Fruit fly (Drosophila melanogaster) whole organism, embryonic: Measurements from ENCODE around the gene CG32700.
A peak's percentile ranks its signal among the peaks of the same experiment; 100 is the strongest.

ENCODE experiments used
- Awh ChIP-seq: fragments of 200-800 bp; sonication (Bioruptor generic); IDR thresholded peaks from 2 replicates; pipeline ENCODE4, ENCODE4 v1.3.6; 2022; ENCODE audit warnings: missing biosample characterization, missing genetic modification characterization
- CG10366 ChIP-seq: fragments of 200-800 bp; sonication (Bioruptor generic); IDR thresholded peaks from 2 replicates; pipeline ENCODE4 v1.3.6; 2022; ENCODE audit warnings: missing biosample characterization, missing genetic modification characterization
- CG11695 ChIP-seq: fragments of 200-800 bp; sonication (Bioruptor generic); IDR thresholded peaks from 3 replicates; pipeline ENCODE4 v1.3.6; 2022; ENCODE audit warnings: missing biosample characterization, missing genetic modification characterization
- CG12104 ChIP-seq: fragments of 200-800 bp; sonication (Bioruptor generic); optimal IDR thresholded peaks from 3 replicates; lab custom pipeline; 2016; ENCODE audit warnings: missing biosample characterization, missing genetic modification characterization
- CG12769 ChIP-seq: fragments of 200-800 bp; sonication (Bioruptor generic); optimal IDR thresholded peaks from 2 replicates; lab custom pipeline; 2019; ENCODE audit warnings: missing biosample characterization, mild to moderate bottlenecking, missing genetic modification characterization, moderate library complexity
- CG14441 ChIP-seq: fragments of 200-800 bp; sonication (Bioruptor generic); IDR thresholded peaks from 2 replicates; pipeline ENCODE4 v1.3.6; 2022; ENCODE audit warnings: missing biosample characterization, missing genetic modification characterization
- CG14667 ChIP-seq: fragments of 200-800 bp; sonication (Bioruptor generic); IDR thresholded peaks from 2 replicates; pipeline ENCODE4 v1.3.6; 2022; ENCODE audit warnings: missing biosample characterization, missing genetic modification characterization
- CG15601 ChIP-seq: fragments of 200-800 bp; sonication (Bioruptor generic); optimal IDR thresholded peaks from 3 replicates; lab custom pipeline; 2019; ENCODE audit warnings: missing biosample characterization, mild to moderate bottlenecking, missing genetic modification characterization, moderate library complexity
- CG18764 ChIP-seq: fragments of 200-800 bp; sonication (Bioruptor generic); optimal IDR thresholded peaks from 3 replicates; lab custom pipeline; 2016; ENCODE audit warnings: missing biosample characterization, missing genetic modification characterization
- CG2120 ChIP-seq: fragments of 200-800 bp; sonication (Bioruptor generic); optimal IDR thresholded peaks from 3 replicates; lab custom pipeline; 2016; ENCODE audit warnings: missing biosample characterization, missing genetic modification characterization
- CG2199 ChIP-seq: fragments of 200-800 bp; sonication (Bioruptor generic); IDR thresholded peaks from 3 replicates; pipeline ENCODE4 v1.3.6; 2022; ENCODE audit warnings: missing biosample characterization, missing genetic modification characterization
- CG2712 ChIP-seq: fragments of 200-800 bp; optimal IDR thresholded peaks from 3 replicates; lab custom pipeline; 2019; ENCODE audit warnings: missing biosample characterization, mild to moderate bottlenecking, missing genetic modification characterization, moderate library complexity
- CG30403 ChIP-seq: fragments of 200-800 bp; sonication (Bioruptor generic); optimal IDR thresholded peaks from 3 replicates; lab custom pipeline; 2016; ENCODE audit warnings: missing biosample characterization, missing genetic modification characterization
- CG3726 ChIP-seq: fragments of 200-800 bp; sonication (Bioruptor generic); IDR thresholded peaks from 3 replicates; pipeline ENCODE4, ENCODE4 v1.3.6; 2022; ENCODE audit warnings: missing biosample characterization, missing genetic modification characterization
- CG3838 ChIP-seq: fragments of 200-800 bp; sonication (Bioruptor generic); optimal IDR thresholded peaks from 3 replicates; lab custom pipeline; 2016; ENCODE audit warnings: missing biosample characterization, missing genetic modification characterization
- CG4730 ChIP-seq: fragments of 200-800 bp; sonication (Bioruptor generic); IDR thresholded peaks from 2 replicates; pipeline ENCODE4 v1.3.6; 2022; ENCODE audit warnings: missing biosample characterization, missing genetic modification characterization
- CG6683 ChIP-seq: fragments of 200-800 bp; sonication (Bioruptor generic); optimal IDR thresholded peaks from 2 replicates; lab custom pipeline; 2017; ENCODE audit warnings: missing biosample characterization, mild to moderate bottlenecking, missing genetic modification characterization, missing genetic modification reagents
- CG8765 ChIP-seq: fragments of 200-800 bp; sonication (Bioruptor generic); IDR thresholded peaks from 2 replicates; pipeline ENCODE4 v1.3.6; 2022; ENCODE audit warnings: missing biosample characterization, missing genetic modification characterization
- CG9215 ChIP-seq: fragments of 200-800 bp; sonication (Bioruptor generic); IDR thresholded peaks from 2 replicates; pipeline ENCODE4 v1.3.6; 2022; ENCODE audit warnings: missing biosample characterization, missing genetic modification characterization
- CG9437 ChIP-seq: fragments of 200-800 bp; sonication (Bioruptor generic); optimal IDR thresholded peaks from 2 replicates; lab custom pipeline; 2018; ENCODE audit warnings: missing biosample characterization, mild to moderate bottlenecking, missing genetic modification characterization
- CG9876 ChIP-seq: fragments of 200-800 bp; sonication (Bioruptor generic); optimal IDR thresholded peaks from 2 replicates; lab custom pipeline; 2016; ENCODE audit warnings: missing biosample characterization, missing genetic modification characterization
- Dad ChIP-seq: fragments of 200-800 bp; sonication (Bioruptor generic); optimal IDR thresholded peaks from 3 replicates; lab custom pipeline; 2016; ENCODE audit warnings: missing biosample characterization, missing genetic modification characterization
- Dp ChIP-seq: fragments of 200-800 bp; sonication (Bioruptor generic); optimal IDR thresholded peaks from 2 replicates; lab custom pipeline; 2018; ENCODE audit warnings: missing biosample characterization, mild to moderate bottlenecking, missing genetic modification characterization, moderate library complexity
- Elba2 ChIP-seq: fragments of 200-800 bp; sonication (Bioruptor generic); optimal IDR thresholded peaks from 3 replicates; lab custom pipeline; 2016; ENCODE audit warnings: missing biosample characterization, missing genetic modification characterization
- HLH4C ChIP-seq: fragments of 200-800 bp; sonication (Bioruptor generic); IDR thresholded peaks from 3 replicates; pipeline ENCODE4 v1.3.6; 2022; ENCODE audit warnings: missing biosample characterization, missing genetic modification characterization; ENCODE audit not compliant: partially characterized antibody
- Hsf ChIP-seq: fragments of 200-800 bp; sonication (Bioruptor generic); optimal IDR thresholded peaks from 3 replicates; lab custom pipeline; 2016; ENCODE audit warnings: missing biosample characterization, missing genetic modification characterization
- Lpt ChIP-seq: fragments of >200 bp; optimal IDR thresholded peaks from 2 replicates; lab custom pipeline; 2018; ENCODE audit warnings: missing biosample characterization, missing genetic modification characterization
- Mad ChIP-seq: fragments of 200-800 bp; sonication (Bioruptor generic); optimal IDR thresholded peaks from 2 replicates; lab custom pipeline; 2016; ENCODE audit warnings: missing biosample characterization, missing genetic modification characterization
- Max ChIP-seq: fragments of 200-800 bp; sonication (Bioruptor generic); optimal IDR thresholded peaks from 2 replicates; lab custom pipeline; 2016; ENCODE audit warnings: missing biosample characterization, mild to moderate bottlenecking, missing genetic modification characterization
- Mrtf ChIP-seq: fragments of 200-800 bp; sonication (Bioruptor generic); IDR thresholded peaks from 3 replicates; pipeline ENCODE4 v1.3.6; 2022; ENCODE audit warnings: missing biosample characterization, missing genetic modification characterization
- Ravus ChIP-seq: fragments of 200-800 bp; sonication (Bioruptor generic); IDR thresholded peaks from 2 replicates; pipeline ENCODE4 v1.3.6; 2022; ENCODE audit warnings: missing biosample characterization, missing genetic modification characterization
- Sin3A ChIP-seq: fragments of >200 bp; optimal IDR thresholded peaks from 2 replicates; lab custom pipeline; 2018
- ase ChIP-seq: fragments of 200-800 bp; sonication (Bioruptor generic); IDR thresholded peaks from 3 replicates; pipeline ENCODE4 v1.3.6; 2022; ENCODE audit warnings: missing biosample characterization, missing genetic modification characterization
- cas ChIP-seq: fragments of 200-800 bp; sonication (Bioruptor generic); IDR thresholded peaks from 2 replicates; pipeline ENCODE4 v1.3.6; 2022; ENCODE audit warnings: missing biosample characterization, missing genetic modification characterization
- dpn ChIP-seq, 2 experiments: fragments of 200-800 bp; sonication (Bioruptor generic); optimal IDR thresholded peaks; 3 replicates each; lab custom pipeline; 2016; ENCODE audit warnings: missing biosample characterization in 2 of 2, missing genetic modification characterization in 2 of 2
- emc ChIP-seq: fragments of 200-800 bp; sonication (Bioruptor generic); optimal IDR thresholded peaks from 2 replicates; lab custom pipeline; 2016; ENCODE audit warnings: missing biosample characterization, missing genetic modification characterization
- gro ChIP-seq: fragments of 200-800 bp; sonication (Bioruptor generic); optimal IDR thresholded peaks from 2 replicates; lab custom pipeline; 2016; ENCODE audit warnings: missing biosample characterization, missing genetic modification characterization
- gsb ChIP-seq: fragments of 200-800 bp; sonication (Bioruptor generic); IDR thresholded peaks from 2 replicates; pipeline ENCODE4 v1.3.6; 2022; ENCODE audit warnings: missing biosample characterization, missing genetic modification characterization
- luna ChIP-seq: fragments of 200-800 bp; sonication (Bioruptor generic); optimal IDR thresholded peaks from 2 replicates; lab custom pipeline; 2016; ENCODE audit warnings: missing biosample characterization, missing genetic modification characterization
- maf-S ChIP-seq: fragments of 200-800 bp; sonication (Bioruptor generic); optimal IDR thresholded peaks from 2 replicates; lab custom pipeline; 2016; ENCODE audit warnings: missing biosample characterization, missing genetic modification characterization
- nerfin-1 ChIP-seq: fragments of 200-800 bp; sonication (Bioruptor generic); optimal IDR thresholded peaks from 3 replicates; lab custom pipeline; 2019; ENCODE audit warnings: missing biosample characterization, mild to moderate bottlenecking, missing genetic modification characterization, moderate library complexity
- odd ChIP-seq: fragments of 200-800 bp; sonication (Bioruptor generic); optimal IDR thresholded peaks from 2 replicates; lab custom pipeline; 2017; ENCODE audit warnings: missing biosample characterization, mild to moderate bottlenecking, missing genetic modification characterization
- pros ChIP-seq: fragments of 200-800 bp; sonication (Bioruptor generic); optimal IDR thresholded peaks from 3 replicates; lab custom pipeline; 2019; ENCODE audit warnings: missing biosample characterization, mild to moderate bottlenecking, missing genetic modification characterization, moderate library complexity
- shn ChIP-seq: fragments of 200-800 bp; sonication (Bioruptor generic); optimal IDR thresholded peaks from 3 replicates; lab custom pipeline; 2016; ENCODE audit warnings: missing biosample characterization, missing genetic modification characterization
- slbo ChIP-seq: fragments of 200-800 bp; sonication (Bioruptor generic); IDR thresholded peaks from 2 replicates; pipeline ENCODE4 v1.3.6; 2022; ENCODE audit warnings: missing biosample characterization, missing genetic modification characterization
- sqz ChIP-seq: fragments of 200-800 bp; sonication (Bioruptor generic); optimal IDR thresholded peaks from 3 replicates; lab custom pipeline; 2018; ENCODE audit warnings: missing biosample characterization, mild to moderate bottlenecking, missing genetic modification characterization
- tna ChIP-seq: fragments of 200-800 bp; sonication (Bioruptor generic); IDR thresholded peaks from 2 replicates; pipeline ENCODE4 v1.3.6; 2022; ENCODE audit warnings: missing biosample characterization, missing genetic modification characterization; ENCODE audit not compliant: partially characterized antibody
- toy ChIP-seq: fragments of 200-800 bp; sonication (Bioruptor generic); IDR thresholded peaks from 2 replicates; pipeline ENCODE4 v1.3.6; 2022; ENCODE audit warnings: missing biosample characterization, missing genetic modification characterization
- trh ChIP-seq: fragments of 200-800 bp; sonication (Bioruptor generic); optimal IDR thresholded peaks from 2 replicates; lab custom pipeline; 2016; ENCODE audit warnings: missing biosample characterization, missing genetic modification characterization
- ttk ChIP-seq: fragments of 200-800 bp; sonication (Bioruptor generic); IDR thresholded peaks from 2 replicates; pipeline ENCODE4 v2.1.2; 2022; ENCODE audit warnings: missing biosample characterization, missing genetic modification characterization
- vfl ChIP-seq: fragments of 200-800 bp; sonication (Bioruptor generic); optimal IDR thresholded peaks from 2 replicates; lab custom pipeline; 2016; ENCODE audit warnings: missing biosample characterization, missing genetic modification characterization

The CG32700 gene

dm6 chrX:9553545-9554320 lies 3.1 kb upstream of the CG32700 start (continued):
- no peak for TF ChIP-seq Lpt (GFP tag; lab: Kevin White, UChicago)
- TF ChIP-seq CG4730 (GFP tag; lab: Robert Waterston, UW), result peak; percentile 74
- peak; percentile 43 for TF ChIP-seq CG9876 (GFP tag; lab: Kevin White, UChicago)
- TF ChIP-seq trh (GFP tag; lab: Kevin White, UChicago), result peak; percentile 77
- TF ChIP-seq emc (GFP tag; lab: Kevin White, UChicago), result peak; percentile 33
- peak; percentile 89 for TF ChIP-seq Max
- TF ChIP-seq Hsf, result peak; percentile 84
- TF ChIP-seq ttk (GFP tag; lab: Robert Waterston, UW), result peak; percentile 85
- peak; percentile 83 for TF ChIP-seq Mad
- TF ChIP-seq CG14441 (GFP tag; lab: Robert Waterston, UW), result peak; percentile 83
- peak; percentile 91 for TF ChIP-seq CG11695 (GFP tag; lab: Robert Waterston, UW)
- TF ChIP-seq CG3838 (GFP tag; lab: Kevin White, UChicago), result peak; percentile 3
- TF ChIP-seq gro (GFP tag; lab: Kevin White, UChicago), result peak; percentile 55
- TF ChIP-seq CG3726 (GFP tag; lab: Robert Waterston, UW), result peak; percentile 72; the same call in 2 of the 3 replicates
- peak; percentile 80 for TF ChIP-seq CG14667
- TF ChIP-seq shn (GFP tag; lab: Kevin White, UChicago), result peak; percentile 56
- peak; percentile 88 for TF ChIP-seq vfl (GFP tag; lab: Kevin White, UChicago)
- peak; percentile 58; the same call in 1 of the 2 replicates for TF ChIP-seq toy (GFP tag; lab: Robert Waterston, UW)
- TF ChIP-seq luna, result no peak
- peak; percentile 79 for TF ChIP-seq CG15601
- TF ChIP-seq CG30403 (GFP tag; lab: Kevin White, UChicago), result peak; percentile 90
- peak; percentile 79 for TF ChIP-seq Mrtf (GFP tag; lab: Robert Waterston, UW)
- TF ChIP-seq HLH4C (GFP tag; lab: Robert Waterston, UW), result peak; percentile 48; the same call in 2 of the 3 replicates
- TF ChIP-seq nerfin-1 (tag; lab: Kevin White, UChicago), result peak; percentile 81
- TF ChIP-seq CG10366 (GFP tag; lab: Robert Waterston, UW), result peak; percentile 79
- peak; percentile 61; the same call in 1 of the 3 replicates for TF ChIP-seq CG2199 (GFP tag; lab: Robert Waterston, UW)
- peak; percentile 41 for TF ChIP-seq pros (GFP tag; lab: Kevin White, UChicago)
- peak; percentile 91 for TF ChIP-seq CG12769 (tag; lab: Kevin White, UChicago)
- TF ChIP-seq odd (GFP tag; lab: Kevin White, UChicago), result peak; percentile 81
- TF ChIP-seq dpn (GFP tag; optimal IDR thresholded peaks at IDR 0.05; lab: Kevin White, UChicago), result peak; percentile 82 to 88
- TF ChIP-seq sqz (GFP tag; lab: Kevin White, UChicago), result peak; percentile 75
- peak; percentile 92 for TF ChIP-seq CG2712 (tag; lab: Kevin White, UChicago)
- peak; percentile 75 for TF ChIP-seq ase (GFP tag; lab: Robert Waterston, UW)
- peak; percentile 91 for TF ChIP-seq slbo
- TF ChIP-seq CG12104 (GFP tag; lab: Kevin White, UChicago), result peak; percentile 79
- TF ChIP-seq gsb (GFP tag; lab: Robert Waterston, UW), result peak; percentile 61
- 0 out of 2 replicates have a peak, but pooled peaks have one; percentile 40 for TF ChIP-seq tna (GFP tag; lab: Robert Waterston, UW)
- TF ChIP-seq CG8765 (GFP tag; lab: Robert Waterston, UW), result peak; percentile 80
- TF ChIP-seq CG18764 (GFP tag; lab: Kevin White, UChicago), result peak; percentile 82
- peak; percentile 69 for TF ChIP-seq Dad (GFP tag; lab: Kevin White, UChicago)
- TF ChIP-seq maf-S, result peak; percentile 64
- TF ChIP-seq CG6683 (GFP tag; lab: Kevin White, UChicago), result peak; percentile 71
- TF ChIP-seq CG9437 (GFP tag; lab: Kevin White, UChicago), result peak; percentile 74
- peak; percentile 79 for TF ChIP-seq CG9215 (GFP tag; lab: Robert Waterston, UW)
- peak; percentile 84 for TF ChIP-seq Awh
- TF ChIP-seq Ravus (GFP tag; lab: Robert Waterston, UW), result peak; percentile 52
- TF ChIP-seq CG2120, result peak; percentile 86
- TF ChIP-seq Dp (GFP tag; lab: Kevin White, UChicago), result peak; percentile 8
- TF ChIP-seq Sin3A (lab: Kevin White, UChicago), result no peak
- no peak for TF ChIP-seq cas
- peak; percentile 70 for TF ChIP-seq Elba2
